Worm (Caenorhabditis elegans) whole organism, L4/young adult: ENCODE data around the gene T11F9.22.

Experiments
- W03F9.2 ChIP-seq: fragments of 150-350 bp; optimal IDR thresholded peaks from 2 replicates; lab custom pipeline; 2014; ENCODE audit warnings: missing biosample characterization, missing genetic modification characterization
- dao-5 ChIP-seq: sonication (generic microtip); optimal IDR thresholded peaks from 2 replicates; lab custom pipeline; 2016; ENCODE audit warnings: missing genotype, missing genetic modification characterization, moderate library complexity, missing compliant biosample characterization
- him-1 ChIP-seq: sonication (generic microtip); optimal IDR thresholded peaks from 2 replicates; lab custom pipeline; 2016; ENCODE audit warnings: missing genotype, missing genetic modification reagents, missing genetic modification characterization, missing compliant biosample characterization

DNA sequence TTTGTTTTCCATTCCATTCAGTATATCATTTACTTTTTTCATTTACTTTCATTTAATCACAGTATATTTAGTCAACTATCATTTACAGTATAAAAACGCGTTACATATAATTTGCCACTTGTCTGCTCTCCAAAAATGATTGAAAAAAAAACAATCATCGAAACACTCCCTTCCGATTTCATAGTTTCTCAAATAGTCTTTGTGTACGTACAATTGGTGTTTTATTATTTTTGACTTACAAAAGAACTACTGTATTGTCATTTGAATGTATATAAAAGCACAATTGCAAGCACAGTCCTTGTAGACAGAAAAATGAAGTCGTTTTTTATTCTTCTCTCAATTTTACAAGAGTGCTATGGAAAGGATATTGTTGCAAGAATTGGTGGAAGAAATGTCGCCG, 5.1 kb upstream of the T11F9.22 start, which contains the start of gene nas-22:
- no peak for TF ChIP-seq him-1
- no peak for TF ChIP-seq W03F9.2 (tag; lab: Kevin White, UChicago)
- no peak for TF ChIP-seq dao-5 (tag; lab: Kevin White, UChicago)
